Worm (Caenorhabditis elegans): ENCODE results near the gene sna-1.

The sna-1 gene

DNA sequence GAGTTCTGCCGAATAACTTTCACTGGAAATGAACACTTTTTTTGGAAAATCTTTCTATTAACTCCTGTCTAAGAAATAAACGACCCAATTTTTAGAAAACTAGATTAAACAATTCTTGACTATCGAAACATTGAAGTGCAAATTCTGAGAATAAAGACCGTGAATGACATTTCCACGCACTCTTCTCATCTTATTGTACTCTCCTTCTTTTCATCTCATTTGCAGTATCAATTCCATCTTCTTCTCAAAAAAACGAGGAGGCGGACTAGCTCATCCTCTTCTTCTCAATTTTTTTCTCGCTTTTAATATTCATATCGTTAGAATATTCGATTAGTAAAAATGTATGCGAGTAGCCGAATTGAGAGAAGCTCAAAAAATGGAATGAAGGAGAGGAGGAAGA, 48.8 kb downstream of the sna-1 start (continued):
- no peak for TF ChIP-seq fkh-4 (tag; optimal IDR thresholded peaks at IDR 0.05; ENCODE audit: borderline replicate concordance)
- peak; percentile 28 for TF ChIP-seq fkh-8 (tag; optimal IDR thresholded peaks at IDR 0.05)
- TF ChIP-seq unc-30 (tag; optimal IDR thresholded peaks at IDR 0.05): no peak
- no peak for TF ChIP-seq tlp-1 (tag; optimal IDR thresholded peaks at IDR 0.05)
- no peak for TF ChIP-seq ztf-11 (tag; optimal IDR thresholded peaks at IDR 0.05)
- TF ChIP-seq xbp-1 (tag; optimal IDR thresholded peaks at IDR 0.05): peak; percentile 8
- TF ChIP-seq sup-37 (GFP tag; optimal IDR thresholded peaks at IDR 0.05): no peak
- TF ChIP-seq lin-39 (tag; optimal IDR thresholded peaks at IDR 0.05): no peak
- no peak for TF ChIP-seq hpl-2 (GFP tag; optimal IDR thresholded peaks at IDR 0.05)
- peak; percentile 74 for TF ChIP-seq lin-14 (GFP tag; optimal IDR thresholded peaks at IDR 0.05)
- TF ChIP-seq unc-98 (GFP tag; IDR thresholded peaks at IDR 0.05): no peak
- TF ChIP-seq C16A3.4 (tag; optimal IDR thresholded peaks at IDR 0.05): no peak
- no peak for TF ChIP-seq zag-1 (tag; optimal IDR thresholded peaks at IDR 0.05)
- no peak for TF ChIP-seq fos-1 (tag; optimal IDR thresholded peaks at IDR 0.05)
- TF ChIP-seq tbx-2 (tag; optimal IDR thresholded peaks at IDR 0.05): no peak
- no peak for TF ChIP-seq nhr-77 (tag; optimal IDR thresholded peaks at IDR 0.05)
- no peak for TF ChIP-seq nhr-85 (tag)
- TF ChIP-seq pax-3 (tag; optimal IDR thresholded peaks at IDR 0.05): peak; percentile 30
- no peak for TF ChIP-seq zip-4 (GFP tag; optimal IDR thresholded peaks at IDR 0.05)
- peak; percentile 58 for TF ChIP-seq unc-86 (tag; optimal IDR thresholded peaks at IDR 0.05)
- no peak for TF ChIP-seq isw-1 (GFP tag; IDR thresholded peaks at IDR 0.05)
- peak; percentile 91 for TF ChIP-seq dsc-1 (tag; optimal IDR thresholded peaks at IDR 0.05)
- TF ChIP-seq nhr-47 (tag; optimal IDR thresholded peaks at IDR 0.05): peak; percentile 56
- TF ChIP-seq unc-62 (GFP tag; optimal IDR thresholded peaks at IDR 0.05): no peak
- no peak for TF ChIP-seq lir-3 (tag; optimal IDR thresholded peaks at IDR 0.05; ENCODE audit: poor library complexity)
- TF ChIP-seq sox-4 (tag; optimal IDR thresholded peaks at IDR 0.05): peak; percentile 41
- TF ChIP-seq sptf-1 (tag; optimal IDR thresholded peaks at IDR 0.05): no peak
- TF ChIP-seq swsn-7 (tag; optimal IDR thresholded peaks at IDR 0.05): peak; percentile 8
- TF ChIP-seq nhr-12 (tag; optimal IDR thresholded peaks at IDR 0.05): no peak
- TF ChIP-seq nhr-11 (tag; optimal IDR thresholded peaks at IDR 0.05): no peak
- TF ChIP-seq lsy-2 (tag; optimal IDR thresholded peaks at IDR 0.05): peak; percentile 13 to 24
- no peak for TF ChIP-seq ets-5 (GFP tag; IDR thresholded peaks at IDR 0.05)
- TF ChIP-seq ces-1 (GFP tag; optimal IDR thresholded peaks at IDR 0.05): no peak
